Fruit fly (Drosophila melanogaster): Measurements from ENCODE around the gene fz2.

The fz2 gene

DNA sequence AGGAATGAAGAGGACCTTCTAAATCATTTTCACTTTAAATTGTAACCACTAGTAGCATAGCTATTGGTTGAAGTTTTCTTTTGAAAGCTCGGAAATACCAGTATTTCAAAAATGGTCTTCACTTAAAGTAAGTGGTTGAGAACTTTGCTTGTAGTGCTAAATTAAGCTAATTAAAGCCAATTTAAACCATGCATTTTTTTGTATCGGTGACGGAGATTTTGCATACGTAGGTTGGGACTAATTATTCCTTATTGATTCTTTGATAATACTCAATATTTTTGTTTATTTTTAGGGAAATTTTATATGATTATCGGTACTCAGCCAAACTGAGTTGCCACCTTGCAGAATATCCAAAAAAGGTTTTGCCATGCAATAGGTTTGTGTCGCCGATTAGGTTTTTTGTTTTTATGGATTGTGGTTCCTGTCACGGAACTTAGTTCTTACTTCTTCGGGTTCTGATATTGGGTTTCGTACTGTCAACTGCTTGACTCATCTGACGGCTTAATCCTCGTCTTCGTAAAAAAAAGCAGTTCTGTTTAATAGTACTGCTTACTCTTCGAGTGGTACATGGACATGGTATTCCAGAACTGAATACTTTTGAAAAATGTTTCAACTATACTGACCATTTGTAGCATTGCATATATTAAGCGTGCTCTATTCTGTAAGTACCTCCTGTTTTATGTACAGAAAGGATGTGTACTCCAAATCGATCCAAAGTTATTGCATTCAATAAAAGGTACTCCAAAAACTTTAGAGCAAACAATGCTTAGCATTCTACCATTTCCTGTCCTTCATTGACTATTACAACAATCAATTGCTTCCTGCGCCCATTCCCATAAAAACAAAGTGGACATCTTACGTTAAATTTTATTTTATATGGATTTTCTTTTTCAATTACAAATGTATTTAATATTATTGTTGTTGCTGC lies 94.8 kb downstream of the fz2 start (continued):
- no peak for TF ChIP-seq fru (optimal IDR thresholded peaks at IDR 0.05)
- no peak for TF ChIP-seq CG3407 (GFP tag; optimal IDR thresholded peaks at IDR 0.05)
- TF ChIP-seq CG14667 (GFP tag; IDR thresholded peaks at IDR 0.05), result no peak
- TF ChIP-seq gem (tag; optimal IDR thresholded peaks at IDR 0.05), result no peak
- peak; percentile 22 for TF ChIP-seq Dip3 (GFP tag; optimal IDR thresholded peaks at IDR 0.05)
- TF ChIP-seq dimm (GFP tag; IDR thresholded peaks at IDR 0.05), result no peak
- peak; percentile 74 for TF ChIP-seq Med (GFP tag)
- no peak for TF ChIP-seq CG6765 (GFP tag; optimal IDR thresholded peaks at IDR 0.05)
- TF ChIP-seq HHEX (GFP tag; optimal IDR thresholded peaks at IDR 0.05), result no peak
- peak; percentile 44 for TF ChIP-seq nmo (GFP tag; optimal IDR thresholded peaks at IDR 0.05)
- TF ChIP-seq NFAT (GFP tag; IDR thresholded peaks at IDR 0.05), result no peak
- TF ChIP-seq CG11093 (GFP tag; IDR thresholded peaks at IDR 0.05), result no peak
- no peak for TF ChIP-seq salm (tag; optimal IDR thresholded peaks at IDR 0.05)
- 0 out of 3 replicates have a peak, but pooled peaks have one; percentile 40 for TF ChIP-seq ken (GFP tag; IDR thresholded peaks at IDR 0.05)
- no peak for TF ChIP-seq CG6254 (GFP tag; optimal IDR thresholded peaks at IDR 0.05)
- no peak for TF ChIP-seq HLHmδ (GFP tag; optimal IDR thresholded peaks at IDR 0.05)
- TF ChIP-seq gsb-n (tag; optimal IDR thresholded peaks at IDR 0.05), result no peak
- no peak for TF ChIP-seq twi (tag; optimal IDR thresholded peaks at IDR 0.05)
- TF ChIP-seq Hey (tag; optimal IDR thresholded peaks at IDR 0.05), result no peak
- TF ChIP-seq tin (GFP tag; optimal IDR thresholded peaks at IDR 0.05), result no peak
- no peak for TF ChIP-seq Taf1 (GFP tag; IDR thresholded peaks at IDR 0.05)
- no peak for TF ChIP-seq CG18262 (tag; optimal IDR thresholded peaks at IDR 0.05)
- TF ChIP-seq dm (GFP tag; optimal IDR thresholded peaks at IDR 0.05), result no peak
- peak; percentile 33; the same call in 1 of the 3 replicates for TF ChIP-seq CG11560 (tag; IDR thresholded peaks at IDR 0.05)
- no peak for TF ChIP-seq CG15696 (tag; optimal IDR thresholded peaks at IDR 0.05)
- peak; percentile 37; the same call in 1 of the 2 replicates for TF ChIP-seq Bgb (GFP tag; IDR thresholded peaks at IDR 0.05; ENCODE audit: partially characterized antibody)
- TF ChIP-seq CG17328 (GFP tag; IDR thresholded peaks at IDR 0.05), result no peak
- peak; percentile 38 for TF ChIP-seq Sry-δ (GFP tag; optimal IDR thresholded peaks at IDR 0.05)
- no peak for TF ChIP-seq ap (GFP tag; IDR thresholded peaks at IDR 0.05)
- TF ChIP-seq chn (GFP tag; optimal IDR thresholded peaks at IDR 0.05), result no peak
- no peak for TF ChIP-seq YL-1 (GFP tag; optimal IDR thresholded peaks at IDR 0.05)
- no peak for TF ChIP-seq CG17912 (GFP tag; optimal IDR thresholded peaks at IDR 0.05)
- no peak for TF ChIP-seq chinmo (GFP tag; IDR thresholded peaks at IDR 0.05; ENCODE audit: partially characterized antibody)
- TF ChIP-seq CG1233 (GFP tag; optimal IDR thresholded peaks at IDR 0.05), result no peak
- no peak for TF ChIP-seq CG8924 (tag; optimal IDR thresholded peaks at IDR 0.05)
- TF ChIP-seq Dll (GFP tag; IDR thresholded peaks at IDR 0.05; ENCODE audit: partially characterized antibody), result no peak
- no peak for TF ChIP-seq CG7928 (GFP tag; optimal IDR thresholded peaks at IDR 0.05)
- TF ChIP-seq CG10147 (GFP tag; optimal IDR thresholded peaks at IDR 0.05), result no peak
- peak; percentile 86 for TF ChIP-seq HmgD (GFP tag; optimal IDR thresholded peaks at IDR 0.05)
- no peak for TF ChIP-seq dysf (GFP tag; IDR thresholded peaks at IDR 0.05)
- no peak for TF ChIP-seq CG8281 (tag; optimal IDR thresholded peaks at IDR 0.05)
- peak; percentile 51; the same call in 1 of the 3 replicates for TF ChIP-seq Opbp (GFP tag; IDR thresholded peaks at IDR 0.05; ENCODE audit: partially characterized antibody)
- no peak for TF ChIP-seq Dref (GFP tag; IDR thresholded peaks at IDR 0.05)
- peak; percentile 51; the same call in 1 of the 2 replicates for TF ChIP-seq sob (GFP tag; IDR thresholded peaks at IDR 0.05)
- no peak for TF ChIP-seq CG1602 (GFP tag; optimal IDR thresholded peaks at IDR 0.05)
- no peak for TF ChIP-seq odd (GFP tag; optimal IDR thresholded peaks at IDR 0.05)
- no peak for TF ChIP-seq cato (GFP tag; optimal IDR thresholded peaks at IDR 0.05; ENCODE audit: borderline replicate concordance)
- TF ChIP-seq H15 (GFP tag; IDR thresholded peaks at IDR 0.05), result no peak
- no peak for TF ChIP-seq nerfin-1 (tag; optimal IDR thresholded peaks at IDR 0.05)
